Fruit fly (Drosophila melanogaster): ENCODE results near the gene toc.
A peak's percentile ranks its signal among the peaks of the same experiment; 100 is the strongest.

Gene toc

dm6 chr2L:3119613-3120012 is 25.0 kb downstream of the toc start:
- no peak for TF ChIP-seq Hr83 (GFP tag; optimal IDR thresholded peaks at IDR 0.05; ENCODE audit: poor library complexity, severe bottlenecking)
- no peak for TF ChIP-seq tai (GFP tag; optimal IDR thresholded peaks at IDR 0.05)
- no peak for TF ChIP-seq OdsH (GFP tag; optimal IDR thresholded peaks at IDR 0.05)
- TF ChIP-seq psq (GFP tag; optimal IDR thresholded peaks at IDR 0.05): no peak
- no peak for TF ChIP-seq HLH106 (tag; optimal IDR thresholded peaks at IDR 0.05)
- no peak for TF ChIP-seq Sp1 (GFP tag; optimal IDR thresholded peaks at IDR 0.05)
- TF ChIP-seq lola (GFP tag; optimal IDR thresholded peaks at IDR 0.05): no peak
- no peak for TF ChIP-seq woc (GFP tag; optimal IDR thresholded peaks at IDR 0.05)

dm6 chr2L:3114887-3115286 is 29.7 kb downstream of the toc start:
- no peak for TF ChIP-seq lola (GFP tag; optimal IDR thresholded peaks at IDR 0.05)
- no peak for TF ChIP-seq GATAd (GFP tag; optimal IDR thresholded peaks at IDR 0.05)
- no peak for TF ChIP-seq Rel (GFP tag; optimal IDR thresholded peaks at IDR 0.05)
- no peak for TF ChIP-seq Rel (tag; optimal IDR thresholded peaks at IDR 0.05)

DNA sequence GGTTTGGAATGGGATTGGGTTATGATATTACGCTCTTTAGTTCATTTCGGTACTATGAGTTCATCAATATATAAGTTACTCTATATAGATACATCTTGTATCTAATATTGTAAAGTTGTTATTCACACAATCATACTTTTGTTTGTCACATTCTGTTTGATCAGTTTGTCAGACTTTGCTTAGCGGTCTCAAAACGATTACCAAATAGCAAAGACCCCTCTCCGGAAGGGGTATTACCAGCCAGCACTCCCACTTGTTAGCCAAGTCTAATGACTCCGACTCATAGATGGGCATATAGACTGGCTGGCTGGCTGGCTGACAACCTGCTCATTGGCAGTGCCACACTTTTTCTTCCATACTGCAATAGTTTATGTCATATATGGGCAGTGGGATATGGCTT is 30.5 kb downstream of the toc start:
- TF ChIP-seq Dif (GFP tag; optimal IDR thresholded peaks at IDR 0.05; ENCODE audit: partially characterized antibody) (no peak), woc (GFP tag; optimal IDR thresholded peaks at IDR 0.05) (no peak), Hnf4 (GFP tag; optimal IDR thresholded peaks at IDR 0.05) (no peak), psq (GFP tag; optimal IDR thresholded peaks at IDR 0.05) (no peak), Hr83 (GFP tag; optimal IDR thresholded peaks at IDR 0.05; ENCODE audit: poor library complexity, severe bottlenecking) (no peak), sv (GFP tag; optimal IDR thresholded peaks at IDR 0.05) (no peak), CG9705 (GFP tag; optimal IDR thresholded peaks at IDR 0.05) (no peak), dmrt93B (GFP tag; optimal IDR thresholded peaks at IDR 0.05) (no peak), N (GFP tag; optimal IDR thresholded peaks at IDR 0.05) (no peak)

DNA sequence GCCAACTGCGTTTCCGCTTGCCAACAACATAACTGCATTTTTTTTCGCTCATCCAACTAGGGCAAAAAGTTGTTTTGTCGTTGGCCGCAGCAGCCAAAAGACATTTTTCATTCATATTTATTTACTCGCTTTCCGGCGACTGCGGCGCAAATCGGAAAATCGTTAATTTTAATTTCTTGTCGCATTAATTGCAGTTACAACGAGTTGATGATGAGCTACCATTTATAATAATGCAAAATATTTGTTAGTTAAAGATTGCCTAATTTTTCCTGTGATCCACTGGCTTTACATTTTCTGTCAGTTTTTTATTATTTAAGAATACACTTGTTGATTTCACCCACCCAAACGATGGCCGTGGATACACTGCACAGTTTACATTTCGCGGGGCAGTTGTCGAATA is 35.2 kb downstream of the toc start, which contains the start of gene PpD6:
PpD6 (plus strand) TSS at position 301 of the 400 bp plus-strand sequence.
- TF ChIP-seq dl (GFP tag; optimal IDR thresholded peaks at IDR 0.05; ENCODE audit: insufficient read depth in 1 of 2, partially characterized antibody in 2 of 2) (no peak), br (GFP tag; optimal IDR thresholded peaks at IDR 0.05) (no peak), sage (GFP tag; optimal IDR thresholded peaks at IDR 0.05) (no peak), N (GFP tag; optimal IDR thresholded peaks at IDR 0.05) (no peak), Myc (optimal IDR thresholded peaks at IDR 0.05) (no peak), Dfd (GFP tag; optimal IDR thresholded peaks at IDR 0.05) (no peak), foxo (GFP tag; optimal IDR thresholded peaks at IDR 0.05) (no peak), psq (GFP tag; optimal IDR thresholded peaks at IDR 0.05) (no peak), dsf (GFP tag; optimal IDR thresholded peaks at IDR 0.05; ENCODE audit: borderline replicate concordance) (no peak), Hnf4 (GFP tag; optimal IDR thresholded peaks at IDR 0.05) (no peak), woc (GFP tag; optimal IDR thresholded peaks at IDR 0.05) (no peak), rgr (GFP tag; optimal IDR thresholded peaks at IDR 0.05) (no peak), CG32264 (GFP tag; optimal IDR thresholded peaks at IDR 0.05) (no peak), usp (GFP tag; optimal IDR thresholded peaks at IDR 0.05) (no peak), h (GFP tag; optimal IDR thresholded peaks at IDR 0.05) (no peak), Abd-B (GFP tag; optimal IDR thresholded peaks at IDR 0.05) (no peak), fru (GFP tag; optimal IDR thresholded peaks at IDR 0.05) (no peak), pan (optimal IDR thresholded peaks at IDR 0.05) (no peak), ey (GFP tag; optimal IDR thresholded peaks at IDR 0.05) (no peak)

- TF ChIP-seq Hr78 (GFP tag; optimal IDR thresholded peaks at IDR 0.05): peak; percentile 10
- peak; percentile 91 for TF ChIP-seq Myc (optimal IDR thresholded peaks at IDR 0.05)
- TF ChIP-seq Vsx2 (GFP tag; optimal IDR thresholded peaks at IDR 0.05; ENCODE audit: partially characterized antibody): peak; percentile 61
- TF ChIP-seq sage (GFP tag; optimal IDR thresholded peaks at IDR 0.05): no peak
- TF ChIP-seq lola (GFP tag; optimal IDR thresholded peaks at IDR 0.05): no peak
- TF ChIP-seq Mio (GFP tag; optimal IDR thresholded peaks at IDR 0.05): no peak
- no peak for TF ChIP-seq foxo (GFP tag; optimal IDR thresholded peaks at IDR 0.05)
- peak; percentile 92 for TF ChIP-seq N (GFP tag; optimal IDR thresholded peaks at IDR 0.05)
- TF ChIP-seq brk (GFP tag; optimal IDR thresholded peaks at IDR 0.05): no peak
- TF ChIP-seq dl (GFP tag; optimal IDR thresholded peaks at IDR 0.05; ENCODE audit: insufficient read depth in 1 of 2, partially characterized antibody in 2 of 2): no peak
Measured at dm6 chr2L:3107988-3108678, 36.5 kb downstream of the toc start.

Data from whole organism, wandering third instar larva.